Fruit fly (Drosophila melanogaster): ENCODE data around the gene Or2a.

The Or2a gene

DNA sequence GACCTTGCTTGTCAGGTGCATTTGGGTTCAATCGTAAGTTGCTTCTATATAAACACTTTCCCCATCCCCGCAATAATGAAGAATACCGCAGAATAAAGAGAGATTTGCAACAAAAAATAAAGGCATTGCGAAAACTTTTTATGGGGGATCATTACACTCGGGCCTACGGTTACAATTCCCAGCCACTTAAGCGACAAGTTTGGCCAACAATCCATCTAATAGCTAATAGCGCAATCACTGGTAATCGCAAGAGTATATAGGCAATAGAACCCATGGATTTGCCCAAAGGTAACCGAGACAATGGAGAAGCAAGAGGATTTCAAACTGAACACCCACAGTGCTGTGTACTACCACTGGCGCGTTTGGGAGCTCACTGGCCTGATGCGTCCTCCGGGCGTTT, at the start of gene Or2a:
Gene Or2a, plus strand, starts transcription at position 301 of the 400 bp plus-strand sequence.
- TF ChIP-seq pan (optimal IDR thresholded peaks at IDR 0.05) (no peak), CG8478 (optimal IDR thresholded peaks at IDR 0.05) (no peak), psq (optimal IDR thresholded peaks at IDR 0.05) (no peak), usp (GFP tag; optimal IDR thresholded peaks at IDR 0.05) (no peak), EcR (GFP tag; optimal IDR thresholded peaks at IDR 0.05) (no peak), Dll (optimal IDR thresholded peaks at IDR 0.05) (no peak)

DNA sequence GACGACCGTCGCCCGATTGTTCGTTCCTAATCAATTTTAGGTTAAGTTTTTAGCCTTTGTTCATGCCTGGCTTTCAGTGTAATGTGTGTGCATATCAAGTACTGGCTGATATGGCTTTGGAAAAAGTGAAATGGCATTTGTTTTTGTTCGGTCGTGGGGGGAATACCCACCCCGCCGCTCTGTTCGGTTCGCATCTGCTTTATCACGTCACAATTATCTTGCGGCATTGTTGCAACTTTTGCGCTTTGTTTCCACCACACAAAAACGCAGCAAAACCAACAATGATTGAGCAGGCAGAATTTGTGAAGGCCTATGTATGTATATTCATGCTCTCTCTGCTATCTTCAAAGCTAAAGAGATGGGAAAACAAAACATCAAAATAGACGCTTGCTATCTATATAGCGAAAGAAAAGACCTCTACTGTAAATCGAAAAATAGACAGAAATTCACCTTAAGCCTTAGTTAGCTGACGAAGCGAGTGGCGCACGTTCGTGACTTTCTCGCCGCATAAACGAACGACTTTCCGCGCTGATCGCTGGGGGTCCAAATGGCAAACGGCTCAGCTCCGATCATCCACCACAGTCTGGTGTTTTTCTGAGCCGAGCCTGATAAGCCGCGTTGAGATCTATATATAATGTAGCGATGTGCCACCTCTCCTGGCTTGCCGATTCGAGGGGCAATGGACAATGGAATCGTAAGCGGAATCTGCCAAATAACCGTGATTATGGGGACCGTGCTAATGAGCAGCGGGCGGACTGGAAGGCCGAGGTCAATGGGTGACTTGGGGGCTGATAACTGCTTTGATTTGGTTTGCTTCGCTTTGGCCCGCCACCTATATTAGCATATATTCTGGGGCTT, 48.4 kb upstream of the Or2a start:
- TF ChIP-seq CG8478 (optimal IDR thresholded peaks at IDR 0.05) (no peak), usp (GFP tag; optimal IDR thresholded peaks at IDR 0.05) (no peak)

DNA sequence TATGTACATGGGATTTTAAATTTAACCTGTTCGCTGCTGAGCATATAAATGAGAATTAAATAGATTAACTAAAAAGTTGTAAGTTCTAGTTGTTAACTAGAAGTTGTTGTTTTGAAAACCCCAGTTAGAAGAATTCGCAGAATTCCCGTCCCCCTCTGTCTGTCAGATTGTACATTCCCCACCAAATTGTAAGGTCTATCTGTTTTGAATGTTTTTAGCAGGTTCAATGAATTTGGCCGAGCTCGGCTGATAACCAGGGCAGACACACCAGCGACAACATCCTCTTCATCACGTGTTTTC, 47.8 kb upstream of the Or2a start:
- no peak for TF ChIP-seq pan (optimal IDR thresholded peaks at IDR 0.05)
- no peak for TF ChIP-seq EcR (GFP tag; optimal IDR thresholded peaks at IDR 0.05)
- no peak for TF ChIP-seq Dll (optimal IDR thresholded peaks at IDR 0.05)
- no peak for TF ChIP-seq CG8478 (optimal IDR thresholded peaks at IDR 0.05)
- no peak for TF ChIP-seq usp (GFP tag; optimal IDR thresholded peaks at IDR 0.05)
- TF ChIP-seq psq (optimal IDR thresholded peaks at IDR 0.05): no peak

DNA sequence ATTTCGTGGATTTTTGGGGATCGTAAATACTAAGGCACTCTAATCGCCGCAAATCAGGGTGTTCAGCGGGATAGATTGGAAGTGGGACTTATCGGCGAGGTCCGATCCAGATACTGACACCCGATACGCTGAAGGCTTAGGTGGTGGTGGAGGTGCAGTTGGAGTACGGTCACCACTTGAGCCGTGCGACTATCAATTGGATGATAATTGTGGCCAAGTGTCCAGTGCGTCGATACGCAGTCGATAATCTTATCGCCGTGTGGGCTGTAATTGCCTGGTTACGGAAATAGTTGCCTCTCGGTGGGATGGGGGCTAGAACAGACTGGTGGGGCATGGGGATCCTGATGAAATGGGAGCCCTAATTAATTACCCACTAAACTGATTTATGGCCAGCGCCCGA, 46.7 kb upstream of the Or2a start:
- TF ChIP-seq pan (optimal IDR thresholded peaks at IDR 0.05) (no peak), CG8478 (optimal IDR thresholded peaks at IDR 0.05) (no peak), EcR (GFP tag; optimal IDR thresholded peaks at IDR 0.05) (no peak), usp (GFP tag; optimal IDR thresholded peaks at IDR 0.05) (no peak), Dll (optimal IDR thresholded peaks at IDR 0.05) (no peak), psq (optimal IDR thresholded peaks at IDR 0.05) (no peak)

DNA sequence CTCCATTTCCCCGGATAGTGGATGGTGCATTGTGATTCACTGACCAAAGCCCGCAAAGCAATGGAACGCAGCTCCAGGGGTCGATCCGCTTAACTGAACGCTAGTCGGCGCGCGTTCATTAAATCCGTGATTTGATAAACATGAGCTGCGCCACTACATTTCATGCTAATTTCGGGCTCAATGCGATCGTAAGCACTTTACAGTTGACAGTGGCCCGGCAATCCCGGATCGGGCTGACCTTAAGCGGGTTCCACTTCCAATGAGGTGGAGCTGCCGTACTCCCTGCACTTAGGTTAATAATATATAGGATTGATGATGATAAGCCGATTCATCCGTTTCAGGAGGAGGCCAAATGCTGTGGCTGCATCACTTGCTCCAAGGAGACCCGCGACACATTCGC, 42.3 kb upstream of the Or2a start, which contains the start of gene FarO:
Gene FarO, minus strand, starts transcription at position 101 of the 400 bp plus-strand sequence.
- TF ChIP-seq pan (optimal IDR thresholded peaks at IDR 0.05) (no peak), psq (optimal IDR thresholded peaks at IDR 0.05) (no peak), CG8478 (optimal IDR thresholded peaks at IDR 0.05) (no peak), usp (GFP tag; optimal IDR thresholded peaks at IDR 0.05) (no peak), EcR (GFP tag; optimal IDR thresholded peaks at IDR 0.05) (no peak), Dll (optimal IDR thresholded peaks at IDR 0.05) (no peak)

DNA sequence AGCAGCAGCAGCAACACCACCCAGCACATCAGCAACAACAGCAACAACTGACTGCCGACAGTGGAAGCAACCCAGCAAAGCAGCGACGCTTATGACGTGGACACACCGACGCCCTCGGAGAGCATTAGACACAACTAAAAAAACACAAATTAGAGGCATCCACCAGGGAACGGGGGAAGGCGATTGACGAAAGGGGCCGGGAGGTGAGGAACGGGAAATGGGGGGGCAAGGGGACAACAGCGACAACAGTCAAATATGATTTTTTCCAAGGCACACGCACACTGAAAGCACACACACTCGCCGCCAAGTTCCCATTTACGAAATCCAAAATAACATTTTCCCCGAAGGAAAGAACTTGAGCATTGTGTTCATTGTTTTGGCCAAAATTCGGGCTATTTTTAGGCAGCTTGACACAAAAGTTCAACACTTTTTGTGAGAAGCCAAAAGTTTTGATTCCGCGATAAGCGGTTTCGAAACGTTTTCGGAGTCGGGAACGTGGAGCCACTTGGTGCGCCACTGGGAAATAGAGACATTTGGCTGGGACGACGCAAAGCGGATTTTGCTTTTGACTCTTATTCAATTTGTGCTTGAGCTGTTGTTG, 37.3 kb upstream of the Or2a start:
- no peak for TF ChIP-seq CG8478 (optimal IDR thresholded peaks at IDR 0.05)
- no peak for TF ChIP-seq EcR (GFP tag; optimal IDR thresholded peaks at IDR 0.05)
- TF ChIP-seq psq (optimal IDR thresholded peaks at IDR 0.05): no peak
- TF ChIP-seq Dll (optimal IDR thresholded peaks at IDR 0.05): no peak
- TF ChIP-seq pan (optimal IDR thresholded peaks at IDR 0.05): no peak
- no peak for TF ChIP-seq usp (GFP tag; optimal IDR thresholded peaks at IDR 0.05)

DNA sequence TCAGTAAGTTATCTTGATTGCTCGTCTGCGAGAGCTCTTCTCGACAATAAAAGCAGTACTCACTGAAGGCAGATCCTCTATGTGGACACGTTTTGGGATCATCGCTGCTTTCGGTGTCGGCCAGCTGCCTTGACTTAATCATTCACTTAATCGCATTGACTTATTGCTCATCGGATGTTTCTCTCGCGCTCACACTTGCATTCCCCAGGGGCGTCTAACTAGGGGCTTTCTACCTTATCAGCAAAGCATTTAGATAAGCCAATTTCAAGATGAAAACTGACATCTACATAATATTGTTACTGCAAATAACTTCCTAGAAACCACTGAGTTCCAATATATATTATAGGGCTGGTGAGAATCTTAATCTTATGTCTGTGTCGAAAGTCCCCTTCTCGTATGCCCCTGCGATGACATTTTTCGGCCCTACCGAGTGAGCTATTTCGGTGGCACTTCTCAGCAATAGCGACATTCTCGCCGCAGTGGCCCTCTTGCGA, 33.7 kb upstream of the Or2a start:
- TF ChIP-seq usp (GFP tag; optimal IDR thresholded peaks at IDR 0.05) (no peak), pan (optimal IDR thresholded peaks at IDR 0.05) (no peak), EcR (GFP tag; optimal IDR thresholded peaks at IDR 0.05) (no peak), CG8478 (optimal IDR thresholded peaks at IDR 0.05) (no peak), Dll (optimal IDR thresholded peaks at IDR 0.05) (no peak), psq (optimal IDR thresholded peaks at IDR 0.05) (no peak)

DNA sequence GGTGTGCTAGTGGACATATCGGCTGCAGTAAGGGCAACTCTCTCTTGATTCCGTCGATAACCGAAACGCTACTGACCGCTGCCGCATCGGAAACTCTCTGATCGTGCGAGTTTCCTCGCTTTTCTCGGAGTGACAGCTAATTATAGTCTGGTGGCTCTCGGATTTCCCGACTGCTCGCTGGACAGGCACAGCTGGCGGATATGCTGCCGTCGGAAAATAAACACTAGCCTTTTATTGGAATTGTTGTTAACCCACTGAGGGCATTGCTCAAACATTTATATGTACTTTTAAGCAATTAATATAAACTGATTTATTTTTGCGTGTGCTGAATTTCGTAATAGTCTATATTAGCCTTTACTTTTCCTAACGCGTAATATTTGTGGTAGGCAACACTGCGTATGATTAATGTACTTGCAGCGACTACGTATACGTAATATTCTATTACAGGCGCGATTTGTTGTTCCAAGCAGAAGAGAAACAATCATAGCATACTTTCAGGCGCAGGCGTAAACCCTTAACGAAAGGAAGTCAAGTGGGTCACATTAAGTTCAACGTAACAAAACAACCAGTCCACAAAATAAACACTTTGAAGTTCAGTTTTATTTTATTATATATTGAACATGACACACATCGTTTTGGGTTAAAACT, 32.1 kb upstream of the Or2a start, which contains the start of gene SmydA-8:
Gene SmydA-8, minus strand, starts transcription at position 51 of the 648 bp plus-strand sequence.
- TF ChIP-seq pan (optimal IDR thresholded peaks at IDR 0.05): no peak
- TF ChIP-seq CG8478 (optimal IDR thresholded peaks at IDR 0.05): no peak
- TF ChIP-seq psq (optimal IDR thresholded peaks at IDR 0.05): no peak
- TF ChIP-seq usp (GFP tag; optimal IDR thresholded peaks at IDR 0.05): no peak
- TF ChIP-seq Dll (optimal IDR thresholded peaks at IDR 0.05): no peak
- no peak for TF ChIP-seq EcR (GFP tag; optimal IDR thresholded peaks at IDR 0.05)

DNA sequence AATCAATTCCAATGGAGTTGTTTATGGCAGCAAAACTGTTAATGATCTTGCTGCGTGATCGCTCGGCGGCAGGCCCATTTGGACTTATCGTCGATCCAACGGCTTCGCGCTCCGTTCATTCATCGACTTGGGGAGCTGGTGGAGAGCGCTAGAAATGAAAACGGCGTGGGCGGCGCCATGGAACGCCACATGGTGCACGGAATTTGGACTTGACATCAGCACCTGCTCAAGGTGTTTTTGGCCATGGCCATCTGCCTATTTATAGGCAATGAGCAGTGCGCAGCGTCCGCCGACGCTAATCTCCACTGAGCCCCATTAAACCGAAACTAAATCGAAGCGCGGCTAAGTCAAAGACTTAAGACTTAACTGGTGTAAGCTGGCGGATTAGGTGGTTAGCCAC, 27.6 kb upstream of the Or2a start:
- TF ChIP-seq CG8478 (optimal IDR thresholded peaks at IDR 0.05): no peak
- TF ChIP-seq pan (optimal IDR thresholded peaks at IDR 0.05): no peak
- no peak for TF ChIP-seq Dll (optimal IDR thresholded peaks at IDR 0.05)
- TF ChIP-seq usp (GFP tag; optimal IDR thresholded peaks at IDR 0.05): no peak
- TF ChIP-seq EcR (GFP tag; optimal IDR thresholded peaks at IDR 0.05): no peak
- TF ChIP-seq psq (optimal IDR thresholded peaks at IDR 0.05): no peak

DNA sequence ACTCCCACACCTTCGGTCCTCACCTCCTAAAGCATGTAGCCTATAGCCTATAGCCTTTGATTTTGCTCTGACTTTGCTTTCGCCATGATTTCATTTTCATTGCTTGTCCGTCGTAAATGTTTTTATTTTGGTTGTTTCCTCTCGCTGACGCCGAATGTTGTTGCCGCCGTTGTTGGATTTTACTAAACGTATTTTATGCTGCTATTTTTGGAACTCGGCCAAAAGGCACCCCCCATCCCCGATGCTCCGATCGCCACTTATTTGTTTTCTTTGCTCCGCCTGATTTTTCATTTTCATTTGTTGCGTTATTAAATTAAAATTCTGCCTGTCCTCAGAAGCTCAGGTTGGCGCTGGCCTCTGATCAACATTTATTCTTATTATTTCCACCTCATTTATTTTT, 26.8 kb upstream of the Or2a start:
- no peak for TF ChIP-seq psq (optimal IDR thresholded peaks at IDR 0.05)
- no peak for TF ChIP-seq EcR (GFP tag; optimal IDR thresholded peaks at IDR 0.05)
- no peak for TF ChIP-seq CG8478 (optimal IDR thresholded peaks at IDR 0.05)
- no peak for TF ChIP-seq Dll (optimal IDR thresholded peaks at IDR 0.05)
- no peak for TF ChIP-seq usp (GFP tag; optimal IDR thresholded peaks at IDR 0.05)
- no peak for TF ChIP-seq pan (optimal IDR thresholded peaks at IDR 0.05)

DNA sequence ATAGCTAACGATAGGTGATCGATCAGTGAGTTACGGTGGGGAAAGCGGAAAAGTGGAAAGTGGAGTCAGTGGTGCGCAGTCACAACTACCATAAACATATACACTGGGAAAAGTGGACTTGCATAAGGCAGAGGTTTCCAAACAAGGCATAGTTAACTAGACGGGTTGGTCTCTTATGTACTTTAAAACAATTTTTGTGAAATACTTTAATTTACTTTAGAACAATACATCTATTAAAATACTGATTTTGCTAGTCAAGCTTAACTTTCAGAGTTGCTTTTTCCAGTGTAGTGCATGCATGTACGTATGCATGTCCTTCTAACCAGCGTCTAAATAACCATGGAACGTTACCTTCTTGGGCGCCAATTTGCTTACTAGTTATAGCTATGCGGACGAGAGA, 26.1 kb upstream of the Or2a start:
- no peak for TF ChIP-seq pan (optimal IDR thresholded peaks at IDR 0.05)
- TF ChIP-seq Dll (optimal IDR thresholded peaks at IDR 0.05): no peak
- TF ChIP-seq usp (GFP tag; optimal IDR thresholded peaks at IDR 0.05): no peak

DNA sequence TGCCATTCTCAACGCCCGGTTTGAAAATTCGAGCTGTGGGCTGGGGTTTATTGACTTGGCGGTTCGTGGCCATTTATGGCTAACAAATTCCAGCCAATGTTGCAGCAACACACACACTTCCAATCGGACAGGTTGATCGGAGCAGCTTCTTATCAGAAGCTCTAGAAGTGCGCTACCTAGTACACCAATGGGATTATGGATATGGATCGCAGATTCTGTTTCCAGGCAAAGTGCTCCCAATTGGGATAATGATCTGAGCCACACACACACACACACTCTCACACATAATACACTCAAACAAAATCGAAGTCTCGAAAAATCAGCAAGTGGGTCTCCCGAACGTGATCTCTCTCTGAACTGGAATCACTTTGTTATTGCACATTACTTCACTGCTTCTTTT, 24.4 kb upstream of the Or2a start:
- TF ChIP-seq EcR (GFP tag; optimal IDR thresholded peaks at IDR 0.05) (no peak), Dll (optimal IDR thresholded peaks at IDR 0.05) (no peak), usp (GFP tag; optimal IDR thresholded peaks at IDR 0.05) (no peak), pan (optimal IDR thresholded peaks at IDR 0.05) (no peak), CG8478 (optimal IDR thresholded peaks at IDR 0.05) (no peak), psq (optimal IDR thresholded peaks at IDR 0.05) (no peak)
